Worm (Caenorhabditis elegans): ENCODE measurements around the gene adh-1.

The adh-1 gene

DNA sequence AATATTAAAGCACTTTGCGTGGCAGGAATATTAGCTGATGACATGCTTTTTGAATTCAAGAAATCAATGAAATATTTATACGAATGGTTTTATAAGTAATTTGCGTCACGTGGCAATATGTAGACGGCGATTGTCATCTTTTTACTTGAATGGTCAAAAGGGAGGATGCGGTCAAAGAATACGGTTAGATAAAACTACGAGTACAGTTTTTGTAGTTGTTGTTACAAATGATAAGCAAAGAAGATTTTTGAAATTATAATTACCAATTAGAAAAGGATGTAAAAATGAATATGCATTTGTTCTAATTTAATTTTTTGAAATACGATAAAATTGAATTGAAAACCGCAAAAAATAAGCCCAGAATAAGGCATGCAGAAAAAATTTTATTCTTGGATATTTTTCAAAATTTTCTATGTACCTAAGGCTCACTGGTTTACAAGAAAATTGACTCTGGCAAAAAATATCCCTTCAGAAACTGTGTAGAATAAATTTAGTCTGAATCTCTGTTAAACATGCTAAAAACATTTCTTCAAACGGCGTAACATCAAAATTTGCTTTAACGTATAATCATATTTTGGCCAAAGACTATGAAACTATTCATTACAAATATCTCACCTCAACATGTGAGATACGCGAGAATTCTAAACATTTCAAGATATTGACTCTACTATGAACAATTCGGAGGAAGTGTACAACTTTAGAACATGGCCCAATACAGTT lies 3.3 kb downstream of the adh-1 start, which contains the start of the genes sodh-2 and srx-76:
sodh-2 (minus strand) TSS at position 101 of the 720 bp plus-strand sequence.
srx-76 (plus strand) TSS at position 670 of the 720 bp plus-strand sequence.
- TF ChIP-seq nhr-28 (tag; optimal IDR thresholded peaks at IDR 0.05) (no peak), rnt-1 (tag; optimal IDR thresholded peaks at IDR 0.05) (no peak), efl-1 (optimal IDR thresholded peaks at IDR 0.05) (no peak), efl-1 (GFP tag; optimal IDR thresholded peaks at IDR 0.05 in 1 of 2) (peak in 1 of 2 experiments; percentile 47), ets-5 (GFP tag; IDR thresholded peaks at IDR 0.05) (no peak), dsc-1 (tag; optimal IDR thresholded peaks at IDR 0.05) (no peak), nhr-20 (tag; optimal IDR thresholded peaks at IDR 0.05) (peak; percentile 33), jun-1 (tag; optimal IDR thresholded peaks at IDR 0.05) (no peak), vab-15 (tag; optimal IDR thresholded peaks at IDR 0.05) (no peak), pqm-1 (tag; optimal IDR thresholded peaks at IDR 0.05) (no peak), ztf-4 (tag; optimal IDR thresholded peaks at IDR 0.05) (no peak), lin-35 (GFP tag; optimal IDR thresholded peaks at IDR 0.05) (peak in 1 of 2 experiments; percentile 1), nhr-47 (tag; optimal IDR thresholded peaks at IDR 0.05) (no peak), mab-9 (GFP tag; IDR thresholded peaks at IDR 0.05) (no peak), mdl-1 (tag; optimal IDR thresholded peaks at IDR 0.05) (no peak), zag-1 (tag; optimal IDR thresholded peaks at IDR 0.05) (no peak), nhr-76 (tag; optimal IDR thresholded peaks at IDR 0.05) (no peak), nhr-11 (tag; optimal IDR thresholded peaks at IDR 0.05) (no peak)

DNA sequence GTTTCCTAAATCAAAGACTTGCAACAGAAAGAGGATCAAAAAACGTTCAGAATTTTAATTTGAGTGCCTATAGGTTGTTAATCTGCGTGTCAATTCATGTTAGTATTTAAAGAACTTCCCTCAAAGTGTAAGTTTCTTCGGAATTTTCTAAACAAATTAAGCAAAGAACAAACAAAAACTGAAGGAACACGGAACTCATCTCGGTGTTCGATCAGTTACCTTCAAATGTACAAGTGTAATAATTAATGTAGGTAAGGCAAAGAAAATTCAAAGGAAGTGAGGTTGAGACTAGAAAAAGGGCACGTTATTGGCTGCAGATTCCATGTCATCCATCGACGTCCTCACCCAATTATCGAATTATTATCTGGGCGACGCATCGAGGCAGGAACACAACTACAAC lies 5.9 kb downstream of the adh-1 start, which contains the start of gene K12G11.6:
K12G11.6 (plus strand) TSS at position 357 of the 400 bp plus-strand sequence.
- no peak for TF ChIP-seq hpl-2 (GFP tag; optimal IDR thresholded peaks at IDR 0.05)
- no peak for TF ChIP-seq tlp-1 (tag; optimal IDR thresholded peaks at IDR 0.05)
- TF ChIP-seq nhr-28 (tag; optimal IDR thresholded peaks at IDR 0.05), result no peak
- TF ChIP-seq nhr-77 (tag; optimal IDR thresholded peaks at IDR 0.05), result no peak
- no peak for TF ChIP-seq rnt-1 (tag; optimal IDR thresholded peaks at IDR 0.05)
- TF ChIP-seq nhr-90 (tag; optimal IDR thresholded peaks at IDR 0.05; ENCODE audit: poor library complexity), result no peak
- no peak for TF ChIP-seq nhr-76 (tag; optimal IDR thresholded peaks at IDR 0.05)
- no peak for TF ChIP-seq unc-62 (GFP tag; optimal IDR thresholded peaks at IDR 0.05)
- no peak for TF ChIP-seq snpc-4 (tag; optimal IDR thresholded peaks at IDR 0.05)
- TF ChIP-seq C04F5.9 (tag; optimal IDR thresholded peaks at IDR 0.05), result no peak
- TF ChIP-seq nhr-20 (tag; optimal IDR thresholded peaks at IDR 0.05), result no peak
- no peak for TF ChIP-seq F16B12.6 (tag; optimal IDR thresholded peaks at IDR 0.05)
- no peak for TF ChIP-seq pqm-1 (tag; optimal IDR thresholded peaks at IDR 0.05)
- no peak for TF ChIP-seq jun-1 (tag; optimal IDR thresholded peaks at IDR 0.05)
- no peak for TF ChIP-seq sptf-1 (tag; optimal IDR thresholded peaks at IDR 0.05)
- TF ChIP-seq sox-4 (tag; optimal IDR thresholded peaks at IDR 0.05), result no peak
- TF ChIP-seq nhr-19 (GFP tag; conservative IDR thresholded peaks at IDR 0.05), result no peak
- no peak for TF ChIP-seq nhr-237 (tag; optimal IDR thresholded peaks at IDR 0.05)
- no peak for TF ChIP-seq elt-2 (tag; optimal IDR thresholded peaks at IDR 0.05)

DNA sequence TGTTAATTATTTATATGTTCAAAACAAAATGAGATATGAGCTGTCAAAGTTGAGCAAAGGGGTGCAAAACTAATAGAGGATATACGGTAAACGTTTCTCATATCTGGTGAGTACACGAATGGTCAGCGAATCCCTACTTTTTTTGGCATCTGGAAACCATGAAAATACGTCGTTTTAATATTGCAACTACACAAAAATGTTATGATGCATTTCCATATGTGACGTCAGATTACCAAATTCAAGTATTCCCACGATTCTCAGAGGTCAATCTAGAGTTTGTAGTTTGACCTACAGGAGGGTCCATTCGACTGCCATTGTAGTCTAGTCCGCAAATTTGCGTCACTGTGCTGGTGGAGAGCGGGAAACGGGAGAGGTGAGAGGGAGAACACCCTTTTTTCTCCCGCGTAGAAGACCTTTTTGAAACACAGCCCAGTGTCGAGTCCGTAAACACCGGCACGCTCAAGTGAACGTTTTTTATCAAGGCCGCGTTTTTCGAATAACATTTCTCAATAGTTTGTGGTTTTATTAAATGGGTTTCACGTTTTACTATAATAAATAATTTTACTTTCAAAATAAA lies 8.4 kb downstream of the adh-1 start:
- TF ChIP-seq F16B12.6 (tag; optimal IDR thresholded peaks at IDR 0.05), result peak; percentile 76
- peak; percentile 41 for TF ChIP-seq nhr-85 (tag)
- TF ChIP-seq nhr-19 (GFP tag; conservative IDR thresholded peaks at IDR 0.05), result peak; percentile 33
- peak; percentile 20 for TF ChIP-seq C16A3.4 (tag; optimal IDR thresholded peaks at IDR 0.05)
- no peak for TF ChIP-seq aly-2 (tag; optimal IDR thresholded peaks at IDR 0.05)
- peak in 1 of 2 experiments; percentile 22 for TF ChIP-seq mdl-1 (tag; optimal IDR thresholded peaks at IDR 0.05)
- peak; percentile 14 to 49 for TF ChIP-seq lsy-2 (tag; optimal IDR thresholded peaks at IDR 0.05)
- peak; percentile 81 for TF ChIP-seq nhr-20 (tag; optimal IDR thresholded peaks at IDR 0.05)
- peak; percentile 67 for TF ChIP-seq blmp-1 (tag; optimal IDR thresholded peaks at IDR 0.05)
- TF ChIP-seq nhr-84 (tag; optimal IDR thresholded peaks at IDR 0.05), result no peak
- no peak for TF ChIP-seq hlh-4 (tag; optimal IDR thresholded peaks at IDR 0.05)
- TF ChIP-seq grh-1 (GFP tag; IDR thresholded peaks at IDR 0.05), result no peak
- peak; percentile 73 for TF ChIP-seq lin-14 (GFP tag; optimal IDR thresholded peaks at IDR 0.05)
- no peak for TF ChIP-seq unc-62 (GFP tag; optimal IDR thresholded peaks at IDR 0.05)
- TF ChIP-seq C04F5.9 (tag; optimal IDR thresholded peaks at IDR 0.05), result no peak
- TF ChIP-seq egl-13 (tag; optimal IDR thresholded peaks at IDR 0.05), result no peak
- peak; percentile 5 for TF ChIP-seq nhr-47 (tag; optimal IDR thresholded peaks at IDR 0.05)
- peak; percentile 60 for TF ChIP-seq mep-1 (tag; optimal IDR thresholded peaks at IDR 0.05)
- no peak for TF ChIP-seq sup-37 (GFP tag; optimal IDR thresholded peaks at IDR 0.05)
- peak; percentile 51 to 84 for TF ChIP-seq lin-35 (GFP tag; optimal IDR thresholded peaks at IDR 0.05)
- no peak for TF ChIP-seq lin-13 (GFP tag; optimal IDR thresholded peaks at IDR 0.05)
- TF ChIP-seq pag-3 (tag; optimal IDR thresholded peaks at IDR 0.05; ENCODE audit: borderline replicate concordance, insufficient read depth), result no peak
- no peak for TF ChIP-seq isw-1 (GFP tag; IDR thresholded peaks at IDR 0.05)
- no peak for TF ChIP-seq elt-2 (tag; optimal IDR thresholded peaks at IDR 0.05)
- no peak for TF ChIP-seq ceh-63 (GFP tag; optimal IDR thresholded peaks at IDR 0.05)
- TF ChIP-seq efl-1 (optimal IDR thresholded peaks at IDR 0.05), result peak; percentile 75 to 94
- peak; percentile 76 to 97 for TF ChIP-seq efl-1 (GFP tag; optimal IDR thresholded peaks at IDR 0.05 in 1 of 2)

Data from whole organism, L1 larva.